Worm (Caenorhabditis elegans): ENCODE measurements around the gene lmd-3.

The lmd-3 gene

DNA sequence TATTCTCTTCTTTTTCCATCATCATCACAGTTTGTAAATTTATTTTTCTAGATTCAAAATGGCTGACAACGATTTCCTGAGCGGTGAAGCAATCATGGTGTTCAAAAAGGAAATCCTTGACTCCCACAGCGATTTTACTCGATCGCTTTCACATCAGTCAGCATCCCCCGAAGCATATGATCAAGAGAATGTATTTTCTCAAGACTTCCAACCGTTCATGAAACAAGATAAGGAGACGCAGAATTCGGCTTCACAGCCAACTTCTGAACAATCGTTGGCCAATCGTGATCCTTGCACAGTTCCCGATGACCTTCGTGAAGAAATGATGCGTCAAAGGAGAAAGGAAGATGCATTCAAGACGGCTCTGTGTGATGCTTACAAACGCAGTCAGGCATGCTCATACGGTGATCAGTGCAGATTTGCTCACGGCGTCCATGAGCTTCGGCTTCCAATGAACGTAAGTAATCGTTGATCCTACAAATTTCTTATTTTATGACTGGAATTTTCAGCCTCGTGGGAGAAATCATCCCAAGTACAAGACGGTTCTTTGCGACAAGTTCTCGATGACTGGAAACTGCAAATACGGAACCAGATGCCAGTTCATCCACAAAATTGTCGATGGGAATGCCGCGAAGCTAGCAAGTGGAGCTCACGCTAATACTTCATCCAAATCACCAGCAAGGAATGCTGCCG is 30.4 kb downstream of the lmd-3 start, which contains the start of gene pos-1:
Gene pos-1, plus strand, starts transcription at position 51 of the 693 bp plus-strand sequence.
- TF ChIP-seq sox-4 (tag; optimal IDR thresholded peaks at IDR 0.05): no peak
- TF ChIP-seq eyg-1 (tag; optimal IDR thresholded peaks at IDR 0.05): no peak
- no peak for TF ChIP-seq syd-9 (tag; optimal IDR thresholded peaks at IDR 0.05)
- no peak for TF ChIP-seq lim-6 (tag; optimal IDR thresholded peaks at IDR 0.05)
- no peak for TF ChIP-seq C08G9.2 (tag; optimal IDR thresholded peaks at IDR 0.05)
- no peak for TF ChIP-seq unc-42 (tag; optimal IDR thresholded peaks at IDR 0.05)

ce11 chrV:8413432-8414021 is 31.1 kb downstream of the lmd-3 start, which contains the start of gene vha-18:
Gene vha-18 (minus strand): TSS chrV:8413482.
- TF ChIP-seq ztf-16 (tag; optimal IDR thresholded peaks at IDR 0.05) (no peak), Y22D7AL.16 (tag; optimal IDR thresholded peaks at IDR 0.05) (no peak), C38D4.7 (GFP tag; optimal IDR thresholded peaks at IDR 0.05) (no peak), hlh-15 (tag; optimal IDR thresholded peaks at IDR 0.05) (no peak), elt-4 (tag; optimal IDR thresholded peaks at IDR 0.05) (no peak), madf-2 (tag; optimal IDR thresholded peaks at IDR 0.05) (no peak), hlh-30 (tag; optimal IDR thresholded peaks at IDR 0.05; ENCODE audit: insufficient read depth) (no peak), unc-3 (GFP tag; conservative IDR thresholded peaks at IDR 0.05) (no peak), unc-3 (tag; optimal IDR thresholded peaks at IDR 0.05) (no peak), nhr-11 (tag; optimal IDR thresholded peaks at IDR 0.05) (no peak), K02D7.2 (tag; optimal IDR thresholded peaks at IDR 0.05) (no peak), mec-3 (tag; optimal IDR thresholded peaks at IDR 0.05; ENCODE audit: borderline replicate concordance) (no peak), pag-3 (tag; optimal IDR thresholded peaks at IDR 0.05; ENCODE audit: borderline replicate concordance) (no peak), npax-4 (tag; optimal IDR thresholded peaks at IDR 0.05) (no peak)

DNA sequence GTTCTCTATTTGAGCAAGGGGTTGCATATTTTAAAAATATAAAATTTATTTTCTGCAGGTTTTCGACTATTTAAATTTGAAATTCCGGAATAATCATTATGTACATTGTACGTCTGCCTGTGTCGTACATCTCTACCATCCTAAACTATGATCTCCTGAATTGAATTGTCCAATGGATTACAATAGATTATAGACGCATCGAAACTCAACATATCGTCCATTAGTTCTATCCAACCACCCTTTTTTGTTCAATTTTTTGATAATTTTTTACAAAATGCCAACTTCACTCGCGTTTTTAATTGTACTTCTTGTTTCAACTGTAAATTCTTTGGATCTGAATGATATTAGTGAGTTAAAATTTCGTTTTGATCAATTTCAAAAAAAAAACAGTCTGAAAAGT is 34.2 kb downstream of the lmd-3 start, which contains the start of gene F52E1.2:
Gene F52E1.2, plus strand, starts transcription at position 190 of the 400 bp plus-strand sequence.
- no peak for TF ChIP-seq ceh-6 (GFP tag; optimal IDR thresholded peaks at IDR 0.05)
- TF ChIP-seq eyg-1 (tag; optimal IDR thresholded peaks at IDR 0.05): no peak
- no peak for TF ChIP-seq sox-2 (GFP tag; IDR thresholded peaks at IDR 0.05)
- no peak for TF ChIP-seq T23F11.4 (GFP tag; optimal IDR thresholded peaks at IDR 0.05)
- TF ChIP-seq ceh-22 (tag; optimal IDR thresholded peaks at IDR 0.05): no peak
- TF ChIP-seq ahr-1 (tag; optimal IDR thresholded peaks at IDR 0.05): no peak
- TF ChIP-seq elt-4 (tag; optimal IDR thresholded peaks at IDR 0.05): no peak
- TF ChIP-seq hlh-13 (GFP tag; optimal IDR thresholded peaks at IDR 0.05): no peak
- no peak for TF ChIP-seq C08G9.2 (tag; optimal IDR thresholded peaks at IDR 0.05)
- TF ChIP-seq hlh-8 (tag; optimal IDR thresholded peaks at IDR 0.05): no peak
- TF ChIP-seq K02D7.2 (tag; optimal IDR thresholded peaks at IDR 0.05): no peak
- no peak for TF ChIP-seq ceh-30 (tag; optimal IDR thresholded peaks at IDR 0.05)
- no peak for TF ChIP-seq pha-2 (tag; optimal IDR thresholded peaks at IDR 0.05)
- TF ChIP-seq ceh-45 (GFP tag; IDR thresholded peaks at IDR 0.05): no peak
- no peak for TF ChIP-seq mec-3 (tag; optimal IDR thresholded peaks at IDR 0.05; ENCODE audit: borderline replicate concordance)
- TF ChIP-seq K09A11.1 (tag; optimal IDR thresholded peaks at IDR 0.05; ENCODE audit: insufficient read depth): no peak
- TF ChIP-seq ceh-9 (tag; optimal IDR thresholded peaks at IDR 0.05): no peak

- TF ChIP-seq mec-3 (tag; optimal IDR thresholded peaks at IDR 0.05; ENCODE audit: borderline replicate concordance): no peak
- TF ChIP-seq unc-86 (tag; optimal IDR thresholded peaks at IDR 0.05): no peak
- no peak for TF ChIP-seq unc-55 (GFP tag; optimal IDR thresholded peaks at IDR 0.05)
- no peak for TF ChIP-seq ets-4 (tag; optimal IDR thresholded peaks at IDR 0.05)
- no peak for TF ChIP-seq ceh-24 (tag; optimal IDR thresholded peaks at IDR 0.05)
- TF ChIP-seq nhr-232 (tag; optimal IDR thresholded peaks at IDR 0.05): no peak
- no peak for TF ChIP-seq lim-6 (tag; optimal IDR thresholded peaks at IDR 0.05)
- TF ChIP-seq ceh-19 (GFP tag; optimal IDR thresholded peaks at IDR 0.05): no peak
- no peak for TF ChIP-seq K02D7.2 (tag; optimal IDR thresholded peaks at IDR 0.05)
- TF ChIP-seq hlh-6 (tag; optimal IDR thresholded peaks at IDR 0.05): no peak
- no peak for TF ChIP-seq F13H6.1 (tag; optimal IDR thresholded peaks at IDR 0.05)
- TF ChIP-seq ceh-22 (tag; optimal IDR thresholded peaks at IDR 0.05): no peak
- no peak for TF ChIP-seq ref-2 (tag; optimal IDR thresholded peaks at IDR 0.05)
- no peak for TF ChIP-seq nhr-11 (tag; optimal IDR thresholded peaks at IDR 0.05)
- TF ChIP-seq ztf-16 (tag; optimal IDR thresholded peaks at IDR 0.05): no peak
- no peak for TF ChIP-seq ceh-2 (tag; optimal IDR thresholded peaks at IDR 0.05)
Measured at ce11 chrV:8409594-8409993, 35.0 kb downstream of the lmd-3 start.

Data from whole organism, late embryonic.